Worm (Caenorhabditis elegans) whole organism, early embryonic: ENCODE data around the gene H06I04.3.

Experiments
- F13C5.2 ChIP-seq: sonication (generic microtip); optimal IDR thresholded peaks from 2 replicates; lab custom pipeline; 2017; ENCODE audit warnings: mild to moderate bottlenecking, missing genetic modification characterization, inconsistent platforms, missing compliant biosample characterization
- ama-1 ChIP-seq: fragments of 150-350 bp; optimal IDR thresholded peaks from 2 replicates; lab custom pipeline; 2014

DNA sequence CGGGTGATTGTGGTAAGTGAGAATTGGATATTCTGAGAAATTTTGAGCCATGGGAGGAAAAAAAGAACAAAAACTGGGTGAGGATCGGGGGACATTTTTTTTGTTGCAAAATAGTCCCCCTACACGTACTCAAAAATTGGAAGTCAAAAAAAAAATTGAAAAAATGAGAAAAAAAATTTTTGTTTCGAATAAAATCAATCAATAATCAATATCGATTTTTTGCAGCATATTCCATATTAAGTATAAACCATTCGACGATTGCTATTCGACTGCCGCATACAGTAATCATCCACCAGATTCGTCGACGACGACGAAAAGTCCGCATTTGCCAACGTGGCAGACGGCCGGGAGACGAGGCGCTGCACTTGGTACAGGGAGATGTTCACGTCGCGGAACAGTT lies 42.3 kb downstream of the H06I04.3 start:
- TF ChIP-seq ama-1 (lab: Kevin White, UChicago) (no peak), F13C5.2 (tag; lab: Kevin White, UChicago) (no peak)
